Worm (Caenorhabditis elegans) whole organism, dauer: ENCODE measurements around the gene uaf-1.
"Not testable (repeated sequence)": the region's sequence is repeated elsewhere in the genome, so short reads cannot be mapped to it uniquely, and the experiment has no call there.

ENCODE experiments used
- unc-62 ChIP-seq: sonication (generic microtip); optimal IDR thresholded peaks from 2 replicates; lab custom pipeline; 2017; ENCODE audit warnings: missing biosample characterization, missing genetic modification reagents, missing genetic modification characterization

Gene uaf-1

ce11 chrIII:1076383-1076782, at the start of gene uaf-1:
uaf-1 (minus strand) TSS chrIII:1076555.
- TF ChIP-seq unc-62 (GFP tag; lab: Kevin White, UChicago): not testable (repeated sequence)

- no peak for TF ChIP-seq unc-62 (GFP tag; lab: Kevin White, UChicago)
Measured at ce11 chrIII:1125494-1125893, 49.1 kb upstream of the uaf-1 start.

ce11 chrIII:1122239-1122638, 45.9 kb upstream of the uaf-1 start:
- TF ChIP-seq unc-62 (GFP tag; lab: Kevin White, UChicago): no peak

- TF ChIP-seq unc-62 (GFP tag; lab: Kevin White, UChicago): no peak
Measured at ce11 chrIII:1115793-1116516, 39.6 kb upstream of the uaf-1 start, which contains the start of the genes F58B6.1 and acsd-1. F58B6.1 (minus strand) TSS chrIII:1115925. acsd-1 (plus strand) TSS chrIII:1116466.

ce11 chrIII:1102908-1103307, 26.6 kb upstream of the uaf-1 start, which contains the start of gene exc-6:
exc-6 (plus strand) TSS chrIII:1103208.
- no peak for TF ChIP-seq unc-62 (GFP tag; lab: Kevin White, UChicago)

- no peak for TF ChIP-seq unc-62 (GFP tag; lab: Kevin White, UChicago)
Measured at ce11 chrIII:1099523-1099922, 23.2 kb upstream of the uaf-1 start.

ce11 chrIII:1094391-1094790, 18.0 kb upstream of the uaf-1 start:
- TF ChIP-seq unc-62 (GFP tag; lab: Kevin White, UChicago): no peak

ce11 chrIII:1084971-1085370, 8.6 kb upstream of the uaf-1 start:
- no peak for TF ChIP-seq unc-62 (GFP tag; lab: Kevin White, UChicago)

ce11 chrIII:1081101-1081500, 4.7 kb upstream of the uaf-1 start, which contains the start of gene par-2:
par-2 (plus strand) TSS chrIII:1081401.
- TF ChIP-seq unc-62 (GFP tag; lab: Kevin White, UChicago): no peak

ce11 chrIII:1080536-1080935, 4.2 kb upstream of the uaf-1 start, which contains the start of the genes rab-18 and kbp-4:
rab-18 (minus strand) TSS chrIII:1080775.
kbp-4 (plus strand) TSS chrIII:1080901.
- no peak for TF ChIP-seq unc-62 (GFP tag; lab: Kevin White, UChicago)

ce11 chrIII:1074152-1074551, 2.2 kb downstream of the uaf-1 start:
- TF ChIP-seq unc-62 (GFP tag; lab: Kevin White, UChicago): no peak

ce11 chrIII:1059961-1060360, 16.4 kb downstream of the uaf-1 start, which contains the start of gene BE0003N10.6:
BE0003N10.6 (minus strand) TSS chrIII:1060061.
- no peak for TF ChIP-seq unc-62 (GFP tag; lab: Kevin White, UChicago)

ce11 chrIII:1058881-1059280, 17.5 kb downstream of the uaf-1 start:
- no peak for TF ChIP-seq unc-62 (GFP tag; lab: Kevin White, UChicago)

ce11 chrIII:1058074-1058473, 18.3 kb downstream of the uaf-1 start:
- TF ChIP-seq unc-62 (GFP tag; lab: Kevin White, UChicago): no peak

- no peak for TF ChIP-seq unc-62 (GFP tag; lab: Kevin White, UChicago)
Measured at ce11 chrIII:1054096-1054495, 22.3 kb downstream of the uaf-1 start.

- TF ChIP-seq unc-62 (GFP tag; lab: Kevin White, UChicago): no peak
Measured at ce11 chrIII:1053067-1053466, 23.3 kb downstream of the uaf-1 start, which contains the start of gene fbxo-11.2. fbxo-11.2 (minus strand) TSS chrIII:1053242.

ce11 chrIII:1052291-1052690, 24.1 kb downstream of the uaf-1 start:
- no peak for TF ChIP-seq unc-62 (GFP tag; lab: Kevin White, UChicago)
